Worm (Caenorhabditis elegans) whole organism, L4/young adult: ENCODE measurements around the gene F45E6.1.

Source experiments
- W03F9.2 ChIP-seq: fragments of 150-350 bp; optimal IDR thresholded peaks from 2 replicates; lab custom pipeline; 2014; ENCODE audit warnings: missing biosample characterization, missing genetic modification characterization
- dao-5 ChIP-seq: sonication (generic microtip); optimal IDR thresholded peaks from 2 replicates; lab custom pipeline; 2016; ENCODE audit warnings: missing genotype, missing genetic modification characterization, moderate library complexity, missing compliant biosample characterization
- him-1 ChIP-seq: sonication (generic microtip); optimal IDR thresholded peaks from 2 replicates; lab custom pipeline; 2016; ENCODE audit warnings: missing genotype, missing genetic modification reagents, missing genetic modification characterization, missing compliant biosample characterization

ce11 chrX:12511384-12512007 is 34.3 kb upstream of the F45E6.1 start:
- TF ChIP-seq dao-5 (tag; lab: Kevin White, UChicago) (no peak), him-1 (tag; lab: Kevin White, UChicago) (no peak), W03F9.2 (tag; lab: Kevin White, UChicago) (no peak)
